Fruit fly (Drosophila melanogaster) whole organism, pupa: ENCODE data around the gene Sps2.

Source experiments
- CG12605 ChIP-seq: fragments of 200-800 bp; sonication (Bioruptor generic); IDR thresholded peaks from 2 replicates; pipeline ENCODE4 v1.3.6; 2022; ENCODE audit warnings: missing biosample characterization, missing genetic modification characterization
- CG13204 ChIP-seq: fragments of 200-800 bp; sonication (Bioruptor generic); optimal IDR thresholded peaks from 2 replicates; lab custom pipeline; 2018; ENCODE audit warnings: missing biosample characterization, mild to moderate bottlenecking, missing genetic modification characterization, moderate library complexity
- CG14655 ChIP-seq: fragments of 200-800 bp; sonication (Bioruptor generic); optimal IDR thresholded peaks from 3 replicates; lab custom pipeline; 2017; ENCODE audit warnings: mild to moderate bottlenecking, missing biosample characterization, missing genetic modification reagents, missing genetic modification characterization
- CG17806 ChIP-seq: fragments of 200-800 bp; sonication (Bioruptor generic); optimal IDR thresholded peaks from 2 replicates; lab custom pipeline; 2018; ENCODE audit warnings: missing biosample characterization, mild to moderate bottlenecking, missing genetic modification characterization, moderate library complexity
- CG32121 ChIP-seq: fragments of 200-800 bp; sonication (Bioruptor generic); IDR thresholded peaks from 2 replicates; pipeline ENCODE4 v1.3.6; 2022; ENCODE audit warnings: missing biosample characterization, missing genetic modification characterization
- CG8159 ChIP-seq: fragments of 200-800 bp; sonication (Bioruptor generic); optimal IDR thresholded peaks from 3 replicates; lab custom pipeline; 2018; ENCODE audit warnings: missing biosample characterization, mild to moderate bottlenecking, missing genetic modification characterization, moderate library complexity
- CG8301 ChIP-seq: fragments of 200-800 bp; sonication (Bioruptor generic); optimal IDR thresholded peaks from 2 replicates; lab custom pipeline; 2018; ENCODE audit warnings: missing biosample characterization, mild to moderate bottlenecking, missing genetic modification characterization
- CG9948 ChIP-seq: fragments of 200-800 bp; sonication (Bioruptor generic); optimal IDR thresholded peaks from 2 replicates; lab custom pipeline; 2018; ENCODE audit warnings: missing biosample characterization, mild to moderate bottlenecking, missing genetic modification characterization, moderate library complexity
- D1 ChIP-seq: fragments of 200-800 bp; sonication (Bioruptor generic); optimal IDR thresholded peaks from 2 replicates; lab custom pipeline; 2018; ENCODE audit warnings: missing biosample characterization, mild to moderate bottlenecking, missing genetic modification characterization, moderate library complexity
- EcR ChIP-seq: fragments of 200-800 bp; sonication (Bioruptor generic); optimal IDR thresholded peaks from 3 replicates; lab custom pipeline; 2019; ENCODE audit warnings: missing biosample characterization, missing genetic modification characterization, mild to moderate bottlenecking, moderate library complexity, missing genetic modification reagents
- Ets98B ChIP-seq: fragments of 200-800 bp; sonication (Bioruptor generic); IDR thresholded peaks from 2 replicates; pipeline ENCODE4 v1.3.6; 2022; ENCODE audit warnings: missing biosample characterization, missing genetic modification characterization
- Pif1A ChIP-seq: fragments of 200-800 bp; sonication (Bioruptor generic); optimal IDR thresholded peaks from 3 replicates; lab custom pipeline; 2016; ENCODE audit warnings: missing biosample characterization, missing genetic modification characterization
- Pif1B ChIP-seq: fragments of 200-800 bp; sonication (Bioruptor generic); optimal IDR thresholded peaks from 3 replicates; lab custom pipeline; 2016; ENCODE audit warnings: missing biosample characterization, missing genetic modification characterization
- gl ChIP-seq: fragments of 200-800 bp; sonication (Bioruptor generic); optimal IDR thresholded peaks from 2 replicates; lab custom pipeline; 2018; ENCODE audit warnings: missing biosample characterization, mild to moderate bottlenecking, missing genetic modification characterization

DNA sequence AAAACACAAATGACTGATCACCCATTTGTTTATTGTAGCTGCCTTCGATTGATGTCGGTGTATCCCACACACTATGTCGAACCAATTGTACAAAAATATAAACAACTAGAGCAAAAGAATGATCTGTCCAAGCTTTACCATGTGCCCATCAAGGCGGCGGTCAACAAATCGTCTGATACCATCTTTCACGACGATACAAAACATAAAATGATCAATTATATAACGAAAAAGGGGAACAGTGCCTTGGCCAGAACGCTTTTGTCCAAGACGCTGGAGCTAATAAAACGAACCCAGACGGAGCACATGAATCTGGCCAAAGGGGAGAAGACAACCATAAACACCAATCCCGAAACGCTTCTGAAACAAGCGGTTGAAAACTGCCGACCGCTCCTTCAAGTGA is 44.4 kb downstream of the Sps2 start:
- no peak for TF ChIP-seq CG17806
- no peak for TF ChIP-seq EcR (GFP tag; lab: Kevin White, UChicago)
- no peak for TF ChIP-seq CG32121 (GFP tag; lab: Robert Waterston, UW)
- TF ChIP-seq CG8159 (tag; lab: Kevin White, UChicago): no peak
- TF ChIP-seq CG14655 (GFP tag; lab: Kevin White, UChicago): no peak
- TF ChIP-seq CG8301 (tag; lab: Kevin White, UChicago): no peak
- TF ChIP-seq Pif1B (GFP tag; lab: Kevin White, UChicago): no peak
- no peak for TF ChIP-seq CG9948 (tag; lab: Kevin White, UChicago)
- TF ChIP-seq gl (tag; lab: Kevin White, UChicago): no peak
- TF ChIP-seq Pif1A: no peak
- no peak for TF ChIP-seq CG12605 (GFP tag; lab: Robert Waterston, UW)
- TF ChIP-seq D1: no peak
- no peak for TF ChIP-seq CG13204 (GFP tag; lab: Kevin White, UChicago)
- TF ChIP-seq Ets98B: no peak
